Worm (Caenorhabditis elegans): ENCODE data around the gene rabr-4.

rabr-4 gene

ce11 chrV:16211713-16212112, 17.0 kb downstream of the rabr-4 start:
- TF ChIP-seq nhr-237 (tag; optimal IDR thresholded peaks at IDR 0.05) (no peak), ztf-11 (tag; optimal IDR thresholded peaks at IDR 0.05) (no peak), nhr-43 (tag; optimal IDR thresholded peaks at IDR 0.05; ENCODE audit: poor library complexity, severe bottlenecking) (peak; percentile 26)

- TF ChIP-seq elt-3 (tag; optimal IDR thresholded peaks at IDR 0.05) (peak in 2 of 3 experiments; percentile 26 to 43), nhr-23 (tag; optimal IDR thresholded peaks at IDR 0.05) (peak; percentile 39), nhr-25 (tag; optimal IDR thresholded peaks at IDR 0.05) (peak; percentile 14), aly-2 (tag; optimal IDR thresholded peaks at IDR 0.05) (no peak), nhr-43 (tag; optimal IDR thresholded peaks at IDR 0.05; ENCODE audit: poor library complexity, severe bottlenecking) (peak; percentile 93), ZK546.5 (tag; optimal IDR thresholded peaks at IDR 0.05) (no peak), daf-12 (tag; optimal IDR thresholded peaks at IDR 0.05) (no peak)
These were observed 18.6 kb downstream of the rabr-4 start for ce11 chrV:16213323-16213722.

- no peak for TF ChIP-seq nhr-76 (tag; optimal IDR thresholded peaks at IDR 0.05)
- TF ChIP-seq jun-1 (tag; optimal IDR thresholded peaks at IDR 0.05), result no peak
- TF ChIP-seq nhr-77 (tag; optimal IDR thresholded peaks at IDR 0.05), result no peak
- no peak for TF ChIP-seq ceh-9 (tag; optimal IDR thresholded peaks at IDR 0.05)
- TF ChIP-seq mdl-1 (tag; optimal IDR thresholded peaks at IDR 0.05), result no peak
- TF ChIP-seq nhr-67 (tag; optimal IDR thresholded peaks at IDR 0.05), result no peak
- TF ChIP-seq unc-62 (GFP tag; optimal IDR thresholded peaks at IDR 0.05), result no peak
- TF ChIP-seq elt-1 (tag; optimal IDR thresholded peaks at IDR 0.05), result no peak
- no peak for TF ChIP-seq ztf-4 (tag; optimal IDR thresholded peaks at IDR 0.05)
- TF ChIP-seq sea-2 (GFP tag; optimal IDR thresholded peaks at IDR 0.05), result no peak
- TF ChIP-seq R02D3.7 (tag; optimal IDR thresholded peaks at IDR 0.05), result no peak
- no peak for TF ChIP-seq eor-1 (tag; optimal IDR thresholded peaks at IDR 0.05)
- TF ChIP-seq zag-1 (tag; optimal IDR thresholded peaks at IDR 0.05), result no peak
- TF ChIP-seq nhr-43 (tag; optimal IDR thresholded peaks at IDR 0.05; ENCODE audit: poor library complexity, severe bottlenecking), result no peak
- no peak for TF ChIP-seq tbx-2 (tag; optimal IDR thresholded peaks at IDR 0.05)
- TF ChIP-seq snpc-4 (tag; optimal IDR thresholded peaks at IDR 0.05), result no peak
- no peak for TF ChIP-seq ceh-82 (tag; optimal IDR thresholded peaks at IDR 0.05)
- TF ChIP-seq mml-1 (tag; optimal IDR thresholded peaks at IDR 0.05), result no peak
These were observed 19.8 kb downstream of the rabr-4 start, which contains the start of gene F11A5.9 for ce11 chrV:16214505-16214904. Gene F11A5.9, plus strand, starts transcription at chrV:16214890.

ce11 chrV:16218522-16218921, 23.8 kb downstream of the rabr-4 start, which contains the start of gene F11A5.15:
Gene F11A5.15, minus strand, starts transcription at chrV:16218622.
- TF ChIP-seq nhr-11 (tag; optimal IDR thresholded peaks at IDR 0.05) (no peak), nhr-76 (tag; optimal IDR thresholded peaks at IDR 0.05) (no peak), ztf-11 (tag; optimal IDR thresholded peaks at IDR 0.05) (no peak), sea-2 (GFP tag; optimal IDR thresholded peaks at IDR 0.05) (no peak), skn-1 (tag; optimal IDR thresholded peaks at IDR 0.05) (no peak), aly-2 (tag; optimal IDR thresholded peaks at IDR 0.05) (no peak), mml-1 (tag; optimal IDR thresholded peaks at IDR 0.05) (no peak), mdl-1 (tag; optimal IDR thresholded peaks at IDR 0.05) (no peak), zag-1 (tag; optimal IDR thresholded peaks at IDR 0.05) (no peak), snpc-4 (tag; optimal IDR thresholded peaks at IDR 0.05) (no peak), ceh-16 (tag; optimal IDR thresholded peaks at IDR 0.05) (no peak)

DNA sequence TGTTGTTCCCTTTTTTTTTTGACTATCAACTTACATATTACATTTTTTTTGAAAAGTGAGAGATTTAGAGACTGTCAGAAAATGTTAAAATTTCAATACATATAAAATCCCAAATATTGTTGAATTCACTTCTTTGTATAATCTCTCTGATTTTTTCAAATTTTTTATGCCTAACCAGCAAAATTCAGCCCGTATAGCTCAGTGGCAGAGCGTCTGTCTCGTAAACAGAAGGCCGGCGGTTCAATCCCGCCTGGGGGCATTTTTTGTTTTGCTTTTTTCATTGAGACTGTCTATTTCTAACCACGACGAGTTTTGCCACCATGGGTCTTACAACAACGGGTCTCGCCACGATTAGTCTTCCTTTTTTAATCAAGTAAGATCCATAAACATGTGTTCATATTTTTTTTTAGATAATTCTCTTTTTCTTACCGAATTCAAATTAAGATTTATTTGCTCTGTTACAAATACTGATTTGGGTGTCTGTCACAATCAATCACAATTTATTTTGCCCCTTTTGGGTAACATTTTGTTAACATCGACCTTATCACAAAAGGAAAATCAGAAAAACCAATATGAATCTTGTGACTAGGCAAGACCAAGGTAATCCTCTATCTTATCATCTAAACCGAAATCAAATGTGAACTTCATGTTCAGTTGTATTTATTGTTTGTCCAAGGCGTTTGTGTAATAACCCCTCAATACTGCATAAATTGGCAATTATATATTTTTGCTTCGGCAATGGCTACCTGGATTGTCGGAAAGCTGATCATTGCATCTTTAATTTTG, 24.4 kb downstream of the rabr-4 start, which contains the start of gene glc-1:
glc-1 (plus strand) TSS at position 663 of the 786 bp plus-strand sequence.
- TF ChIP-seq pqm-1 (tag; optimal IDR thresholded peaks at IDR 0.05) (peak; percentile 10), elt-2 (tag; optimal IDR thresholded peaks at IDR 0.05) (peak; percentile 40), ceh-82 (tag; optimal IDR thresholded peaks at IDR 0.05) (no peak), hmg-11 (tag; optimal IDR thresholded peaks at IDR 0.05) (no peak), fos-1 (tag; optimal IDR thresholded peaks at IDR 0.05) (no peak)

Measured in whole organism, L3 larva.